Fruit fly (Drosophila melanogaster): ENCODE measurements around the gene Lkr.

DNA sequence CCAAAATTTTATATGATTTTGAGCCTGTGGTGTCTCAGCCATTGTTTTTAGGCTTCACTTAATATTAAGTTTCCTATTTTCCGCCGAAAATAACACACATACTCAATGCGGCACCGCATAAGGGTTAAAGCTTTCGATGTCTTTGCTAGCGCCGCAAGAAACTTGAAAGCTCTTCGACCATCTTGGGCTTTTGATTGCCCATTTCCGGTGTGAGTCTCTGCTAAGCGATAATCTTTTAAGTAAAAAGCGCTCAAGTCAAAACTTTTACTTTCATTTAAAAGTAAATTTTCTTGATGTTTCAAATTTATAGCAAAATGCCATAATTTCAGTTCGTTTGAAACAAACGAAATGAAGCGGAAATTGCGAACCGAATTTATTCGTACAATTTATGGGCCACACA is 17.2 kb downstream of the Lkr start:
- TF ChIP-seq psq (optimal IDR thresholded peaks at IDR 0.05), result no peak
- no peak for TF ChIP-seq CG8478 (optimal IDR thresholded peaks at IDR 0.05)
